Worm (Caenorhabditis elegans): ENCODE measurements around the gene dpff-1.
A peak's percentile ranks its signal among the peaks of the same experiment; 100 is the strongest.

Gene dpff-1

ce11 chrIII:5883517-5883916 lies 22.6 kb downstream of the dpff-1 start:
- TF ChIP-seq unc-86 (tag; optimal IDR thresholded peaks at IDR 0.05): no peak
- TF ChIP-seq ceh-19 (GFP tag; optimal IDR thresholded peaks at IDR 0.05): no peak
- TF ChIP-seq rnt-1 (tag; optimal IDR thresholded peaks at IDR 0.05): no peak
- no peak for TF ChIP-seq nhr-232 (tag; optimal IDR thresholded peaks at IDR 0.05)
- TF ChIP-seq odd-2 (tag; optimal IDR thresholded peaks at IDR 0.05): no peak
- TF ChIP-seq ceh-18 (tag; optimal IDR thresholded peaks at IDR 0.05): no peak
- TF ChIP-seq dve-1 (tag; optimal IDR thresholded peaks at IDR 0.05): no peak
- TF ChIP-seq ceh-22 (tag; optimal IDR thresholded peaks at IDR 0.05): no peak

ce11 chrIII:5882823-5883222 lies 23.3 kb downstream of the dpff-1 start, which contains the start of gene F01F1.14:
F01F1.14 (minus strand) TSS chrIII:5882923.
- TF ChIP-seq npax-4 (tag; optimal IDR thresholded peaks at IDR 0.05) (no peak), ceh-31 (tag; optimal IDR thresholded peaks at IDR 0.05) (no peak), sdc-2 (tag; optimal IDR thresholded peaks at IDR 0.05) (no peak), unc-55 (GFP tag; optimal IDR thresholded peaks at IDR 0.05) (no peak), dmd-4 (tag; optimal IDR thresholded peaks at IDR 0.05; ENCODE audit: borderline replicate concordance) (no peak), mec-3 (tag; optimal IDR thresholded peaks at IDR 0.05; ENCODE audit: borderline replicate concordance) (no peak), hlh-15 (tag; optimal IDR thresholded peaks at IDR 0.05) (no peak), fkh-6 (tag; optimal IDR thresholded peaks at IDR 0.05) (no peak), hlh-6 (tag; optimal IDR thresholded peaks at IDR 0.05) (no peak), tbx-7 (tag; optimal IDR thresholded peaks at IDR 0.05) (no peak), pha-2 (tag; optimal IDR thresholded peaks at IDR 0.05) (no peak), lim-6 (tag; optimal IDR thresholded peaks at IDR 0.05) (no peak)

DNA sequence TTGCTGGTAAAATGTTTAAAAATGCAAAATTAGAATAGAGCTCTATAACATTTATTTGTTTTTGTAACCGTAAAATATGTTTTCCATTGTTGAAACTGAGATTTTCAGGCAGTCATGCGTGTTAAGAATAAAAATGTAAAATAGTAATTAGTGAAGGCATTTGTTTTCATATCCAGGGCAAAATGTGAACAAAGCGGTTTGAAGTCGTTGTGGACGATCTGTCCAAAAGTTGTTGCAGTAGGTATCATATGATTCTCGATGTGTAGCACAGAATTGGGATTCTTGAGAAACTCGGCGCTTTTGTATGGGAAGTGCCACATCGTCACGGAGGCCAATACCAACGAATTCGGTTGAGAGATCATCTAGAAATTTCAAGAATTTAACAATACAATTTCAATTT lies 23.9 kb downstream of the dpff-1 start:
- no peak for TF ChIP-seq gmeb-2 (tag; optimal IDR thresholded peaks at IDR 0.05)
- peak; percentile 0 for TF ChIP-seq ama-1 (optimal IDR thresholded peaks at IDR 0.05)
- TF ChIP-seq nfya-1 (tag; optimal IDR thresholded peaks at IDR 0.05): no peak

DNA sequence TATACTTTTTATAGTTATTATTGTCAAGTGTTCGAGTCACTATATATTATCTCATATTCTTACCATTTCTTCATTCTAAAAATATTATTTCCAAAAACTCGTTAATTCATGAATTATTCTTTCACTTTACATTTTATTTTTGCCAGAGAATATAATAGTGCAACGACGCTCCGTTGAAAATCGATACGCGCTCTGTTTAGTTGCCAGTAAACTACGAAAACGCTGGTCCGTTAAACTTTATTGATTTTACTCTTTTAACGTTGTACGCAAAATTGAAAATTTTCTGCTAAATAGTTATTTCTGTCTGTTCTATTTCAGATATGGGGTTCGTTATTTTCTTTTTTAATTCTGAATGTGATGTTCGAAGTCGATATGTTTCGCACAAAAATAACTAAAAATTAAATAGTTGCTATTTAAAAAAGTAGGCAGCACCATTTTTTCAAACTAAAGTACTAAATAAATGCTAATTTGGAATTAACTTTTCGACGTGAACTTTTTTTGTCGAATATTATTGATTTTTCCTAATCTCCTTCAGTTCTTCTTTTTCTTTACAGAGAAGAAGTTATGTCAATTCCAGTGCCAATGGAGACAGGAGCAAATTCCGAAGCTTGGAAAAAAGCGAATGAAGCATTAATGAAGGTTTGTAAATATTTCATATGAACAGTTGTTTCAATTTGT lies 26.7 kb downstream of the dpff-1 start, which contains the start of gene hpo-10:
Gene hpo-10, plus strand, starts transcription at position 199 of the 678 bp plus-strand sequence.
- no peak for TF ChIP-seq fkh-6 (tag; optimal IDR thresholded peaks at IDR 0.05)
- TF ChIP-seq hlh-6 (tag; optimal IDR thresholded peaks at IDR 0.05): no peak
- no peak for TF ChIP-seq sdc-2 (tag; optimal IDR thresholded peaks at IDR 0.05)
- TF ChIP-seq mec-3 (tag; optimal IDR thresholded peaks at IDR 0.05; ENCODE audit: borderline replicate concordance): no peak
- TF ChIP-seq pha-4 (tag; optimal IDR thresholded peaks at IDR 0.05): no peak
- TF ChIP-seq eyg-1 (tag; optimal IDR thresholded peaks at IDR 0.05): no peak
- TF ChIP-seq pqm-1 (tag; optimal IDR thresholded peaks at IDR 0.05): no peak
- peak; percentile 93 for TF ChIP-seq ceh-48 (tag; optimal IDR thresholded peaks at IDR 0.05)
- no peak for TF ChIP-seq unc-3 (GFP tag; conservative IDR thresholded peaks at IDR 0.05)
- no peak for TF ChIP-seq unc-3 (tag; optimal IDR thresholded peaks at IDR 0.05)
- TF ChIP-seq syd-9 (tag; optimal IDR thresholded peaks at IDR 0.05): no peak
- no peak for TF ChIP-seq rnt-1 (tag; optimal IDR thresholded peaks at IDR 0.05)
- TF ChIP-seq lim-6 (tag; optimal IDR thresholded peaks at IDR 0.05): no peak
- no peak for TF ChIP-seq odd-2 (tag; optimal IDR thresholded peaks at IDR 0.05)
- TF ChIP-seq C38D4.7 (GFP tag; optimal IDR thresholded peaks at IDR 0.05): no peak
- TF ChIP-seq K02D7.2 (tag; optimal IDR thresholded peaks at IDR 0.05): no peak
- TF ChIP-seq nfya-1 (tag; optimal IDR thresholded peaks at IDR 0.05): peak; percentile 18
- peak; percentile 13 for TF ChIP-seq ceh-31 (tag; optimal IDR thresholded peaks at IDR 0.05)

- TF ChIP-seq ama-1 (optimal IDR thresholded peaks at IDR 0.05) (no peak), pha-2 (tag; optimal IDR thresholded peaks at IDR 0.05) (no peak), dve-1 (tag; optimal IDR thresholded peaks at IDR 0.05) (no peak), hlh-6 (tag; optimal IDR thresholded peaks at IDR 0.05) (no peak), ref-2 (tag; optimal IDR thresholded peaks at IDR 0.05) (no peak), K02D7.2 (tag; optimal IDR thresholded peaks at IDR 0.05) (no peak), ceh-14 (tag; optimal IDR thresholded peaks at IDR 0.05) (no peak), odd-2 (tag; optimal IDR thresholded peaks at IDR 0.05) (no peak), unc-42 (tag; optimal IDR thresholded peaks at IDR 0.05) (no peak), Y22D7AL.16 (tag; optimal IDR thresholded peaks at IDR 0.05) (no peak)
These were observed 27.9 kb downstream of the dpff-1 start, which contains the start of the genes mig-21 and F01F1.2 for ce11 chrIII:5878215-5878614. mig-21 (minus strand) TSS chrIII:5878380. F01F1.2 (plus strand) TSS chrIII:5878554.
